Worm (Caenorhabditis elegans): ENCODE measurements around the gene cts-1.

The cts-1 gene

DNA sequence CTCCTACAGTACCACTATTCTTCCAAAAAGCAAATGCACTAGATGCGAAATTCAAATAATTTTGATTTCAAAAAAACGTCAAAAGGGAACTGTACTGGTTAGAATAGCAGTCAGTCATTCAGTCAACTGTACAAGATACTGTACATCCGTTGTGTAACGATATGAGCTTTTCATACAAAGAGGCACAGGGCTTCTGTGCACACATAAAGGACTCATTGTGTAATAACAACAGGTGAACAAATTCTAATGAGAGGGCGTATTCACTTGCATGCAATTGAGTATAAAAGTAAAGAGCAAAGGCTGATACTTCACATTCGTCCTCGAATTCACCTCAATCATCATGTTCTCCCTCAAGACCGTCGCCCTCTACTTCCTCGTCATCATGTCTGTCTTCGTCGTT lies 19.0 kb downstream of the cts-1 start, which contains the start of gene dod-6:
Gene dod-6 (plus strand): TSS at position 301 of the 400 bp plus-strand sequence.
- TF ChIP-seq dao-5 (tag; optimal IDR thresholded peaks at IDR 0.05) (no peak), him-1 (tag; optimal IDR thresholded peaks at IDR 0.05) (no peak), W03F9.2 (tag; optimal IDR thresholded peaks at IDR 0.05) (no peak)

ce11 chrIII:10196796-10197195 lies 19.6 kb downstream of the cts-1 start:
- no peak for TF ChIP-seq W03F9.2 (tag; optimal IDR thresholded peaks at IDR 0.05)
- TF ChIP-seq dao-5 (tag; optimal IDR thresholded peaks at IDR 0.05) = no peak

DNA sequence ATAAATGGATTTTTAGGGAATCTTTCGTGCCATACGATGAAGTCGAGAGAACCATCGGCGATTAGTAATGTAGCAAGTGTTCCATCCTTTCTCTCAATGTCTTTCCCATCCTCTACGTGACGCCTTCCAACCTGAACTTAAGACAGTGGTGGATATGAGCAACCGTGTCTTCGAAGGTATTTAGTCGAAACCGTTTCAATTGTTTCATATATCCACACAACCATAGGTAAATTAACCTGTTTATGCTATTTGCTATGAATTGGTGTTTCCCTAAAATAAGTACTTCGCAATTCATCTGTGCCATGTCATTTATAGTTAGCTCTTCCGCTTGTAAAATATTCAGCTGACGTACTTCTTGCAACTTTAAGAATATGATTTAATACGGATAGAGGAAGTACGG lies 20.5 kb downstream of the cts-1 start:
- TF ChIP-seq W03F9.2 (tag; optimal IDR thresholded peaks at IDR 0.05) (no peak), him-1 (tag; optimal IDR thresholded peaks at IDR 0.05) (no peak), dao-5 (tag; optimal IDR thresholded peaks at IDR 0.05) (no peak)

DNA sequence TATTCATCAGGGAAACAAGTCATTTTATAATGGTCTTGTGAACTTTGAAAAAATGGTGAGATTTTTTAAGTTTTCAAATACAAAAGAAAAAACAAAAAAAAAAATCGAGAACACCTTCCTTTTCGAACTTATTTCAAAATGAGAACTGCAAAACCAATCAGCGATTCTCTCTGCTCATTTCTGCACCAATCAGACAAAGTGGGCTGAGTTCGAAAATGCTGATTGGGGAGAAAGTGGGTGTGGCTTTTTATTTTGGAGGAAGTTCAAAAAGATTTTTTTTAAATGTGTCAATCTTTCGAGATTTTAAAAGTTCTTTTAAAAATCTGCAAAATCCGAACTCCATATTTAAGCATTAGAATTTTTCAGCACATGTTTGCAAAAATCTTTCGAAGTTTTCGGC lies 21.9 kb downstream of the cts-1 start:
- TF ChIP-seq dao-5 (tag; optimal IDR thresholded peaks at IDR 0.05) (no peak), him-1 (tag; optimal IDR thresholded peaks at IDR 0.05) (no peak), W03F9.2 (tag; optimal IDR thresholded peaks at IDR 0.05) (no peak)

ce11 chrIII:10188912-10189311 lies 27.5 kb downstream of the cts-1 start, which contains the start of gene epac-1:
TSS of gene epac-1 (plus strand) at chrIII:10189212.
- TF ChIP-seq dao-5 (tag; optimal IDR thresholded peaks at IDR 0.05) (no peak), him-1 (tag; optimal IDR thresholded peaks at IDR 0.05) (no peak), W03F9.2 (tag; optimal IDR thresholded peaks at IDR 0.05) (no peak)

- no peak for TF ChIP-seq W03F9.2 (tag; optimal IDR thresholded peaks at IDR 0.05)
- TF ChIP-seq him-1 (tag; optimal IDR thresholded peaks at IDR 0.05) = peak; percentile 28
These were observed 28.6 kb downstream of the cts-1 start for ce11 chrIII:10187840-10188239.

DNA sequence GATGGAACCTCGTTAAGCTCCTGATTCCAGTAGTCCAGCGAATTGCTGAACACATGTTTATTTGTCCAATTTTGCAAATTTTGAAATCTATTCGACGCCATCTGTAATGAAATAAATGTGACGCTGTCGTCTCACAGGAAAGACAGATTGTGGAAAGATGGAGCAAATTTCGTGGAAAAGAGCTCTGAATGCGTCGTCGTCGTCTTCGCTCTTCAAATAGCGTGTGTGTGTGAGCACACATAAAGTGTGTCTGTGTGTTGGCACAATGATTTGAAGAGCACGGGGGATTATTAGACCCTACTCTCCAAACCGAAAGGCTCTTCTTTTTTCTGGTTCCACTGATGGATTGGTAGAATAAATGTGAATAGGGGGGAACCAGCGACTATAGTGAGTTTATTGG lies 30.3 kb downstream of the cts-1 start, which contains the start of gene unc-47:
Gene unc-47 (minus strand): TSS at position 101 of the 400 bp plus-strand sequence.
- TF ChIP-seq dao-5 (tag; optimal IDR thresholded peaks at IDR 0.05) (no peak), W03F9.2 (tag; optimal IDR thresholded peaks at IDR 0.05) (no peak), him-1 (tag; optimal IDR thresholded peaks at IDR 0.05) (no peak)

- TF ChIP-seq W03F9.2 (tag; optimal IDR thresholded peaks at IDR 0.05) (no peak), dao-5 (tag; optimal IDR thresholded peaks at IDR 0.05) (no peak), him-1 (tag; optimal IDR thresholded peaks at IDR 0.05) (no peak)
These were observed 34.6 kb downstream of the cts-1 start for ce11 chrIII:10181868-10182267.

ce11 chrIII:10179444-10179843 lies 37.0 kb downstream of the cts-1 start:
- TF ChIP-seq W03F9.2 (tag; optimal IDR thresholded peaks at IDR 0.05) (no peak), him-1 (tag; optimal IDR thresholded peaks at IDR 0.05) (no peak)

ce11 chrIII:10178552-10178951 lies 37.9 kb downstream of the cts-1 start:
- TF ChIP-seq him-1 (tag; optimal IDR thresholded peaks at IDR 0.05) = no peak

ce11 chrIII:10178023-10178422 lies 38.4 kb downstream of the cts-1 start:
- no peak for TF ChIP-seq dao-5 (tag; optimal IDR thresholded peaks at IDR 0.05)
- TF ChIP-seq him-1 (tag; optimal IDR thresholded peaks at IDR 0.05) = no peak
- no peak for TF ChIP-seq W03F9.2 (tag; optimal IDR thresholded peaks at IDR 0.05)

DNA sequence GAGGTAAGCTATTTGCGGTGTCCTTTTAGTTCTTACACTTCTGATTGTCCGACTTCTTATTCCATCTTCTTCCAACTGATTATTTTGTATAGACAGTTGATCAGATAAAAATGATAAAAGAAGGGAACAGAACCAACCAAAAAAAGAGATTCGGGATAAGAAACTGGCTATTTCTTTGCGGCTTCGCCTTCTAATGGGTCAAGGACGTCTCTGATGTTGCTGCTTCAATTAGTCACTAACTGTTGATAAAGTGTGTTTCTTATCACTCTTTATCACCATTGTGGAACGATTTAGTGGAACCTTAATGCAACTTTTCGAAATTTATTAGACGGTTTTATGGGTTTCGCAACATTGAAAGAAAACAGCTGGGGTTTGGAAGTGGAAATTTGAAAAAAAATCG lies 46.2 kb downstream of the cts-1 start:
- TF ChIP-seq W03F9.2 (tag; optimal IDR thresholded peaks at IDR 0.05) (no peak), dao-5 (tag; optimal IDR thresholded peaks at IDR 0.05) (no peak), him-1 (tag; optimal IDR thresholded peaks at IDR 0.05) (no peak)
